Worm (Caenorhabditis elegans) whole organism, L2 larva: ENCODE data around the gene srx-23.

ENCODE experiments used
- C34F6.9 ChIP-seq: fragments of 150-350 bp; optimal IDR thresholded peaks from 2 replicates; lab custom pipeline; 2014; ENCODE audit warnings: missing biosample characterization, missing genetic modification characterization
- F13H6.1 ChIP-seq: sonication (generic microtip); optimal IDR thresholded peaks from 2 replicates; lab custom pipeline; 2016; ENCODE audit warnings: missing genetic modification characterization, missing compliant biosample characterization
- R02D3.7 ChIP-seq: fragments of 150-350 bp; optimal IDR thresholded peaks from 2 replicates; lab custom pipeline; 2014; ENCODE audit warnings: missing biosample characterization, missing genetic modification characterization
- Y55F3AM.14 ChIP-seq: fragments of 200-800 bp; sonication (Bioruptor generic); optimal IDR thresholded peaks from 2 replicates; lab custom pipeline; 2018; ENCODE audit warnings: mild to moderate bottlenecking, missing genetic modification characterization, missing compliant biosample characterization
- ZK546.5 ChIP-seq: sonication (generic microtip); optimal IDR thresholded peaks from 2 replicates; lab custom pipeline; 2017; ENCODE audit warnings: missing biosample characterization, missing genetic modification characterization
- alr-1 ChIP-seq: fragments of 150-350 bp; optimal IDR thresholded peaks from 2 replicates; lab custom pipeline; 2014; ENCODE audit warnings: missing biosample characterization, missing genetic modification characterization
- aly-2 ChIP-seq: fragments of 150-350 bp; optimal IDR thresholded peaks from 2 replicates; lab custom pipeline; 2014; ENCODE audit warnings: missing biosample characterization, missing genetic modification characterization
- ama-1 ChIP-seq: fragments of 150-350 bp; optimal IDR thresholded peaks from 2 replicates; lab custom pipeline; 2018; ENCODE audit warnings: inconsistent platforms
- blmp-1 ChIP-seq: sonication (generic microtip); optimal IDR thresholded peaks from 2 replicates; lab custom pipeline; 2017; ENCODE audit warnings: missing genetic modification characterization, mild to moderate bottlenecking, missing compliant biosample characterization, antibody characterized with exemption, moderate library complexity; ENCODE audit not compliant: insufficient read depth
- ceh-16 ChIP-seq: fragments of 150-350 bp; optimal IDR thresholded peaks from 2 replicates; lab custom pipeline; 2014; ENCODE audit warnings: missing biosample characterization, missing genetic modification characterization
- ceh-82 ChIP-seq: fragments of 150-350 bp; optimal IDR thresholded peaks from 2 replicates; lab custom pipeline; 2014; ENCODE audit warnings: missing biosample characterization, missing genetic modification characterization
- crh-2 ChIP-seq: sonication (generic microtip); optimal IDR thresholded peaks from 2 replicates; lab custom pipeline; 2017; ENCODE audit warnings: missing biosample characterization, missing genetic modification characterization
- dmd-4 ChIP-seq: sonication (generic microtip); optimal IDR thresholded peaks from 2 replicates; lab custom pipeline; 2017; ENCODE audit warnings: missing biosample characterization, missing genetic modification characterization
- egl-27 ChIP-seq: sonication (generic microtip); optimal IDR thresholded peaks from 3 replicates; lab custom pipeline; 2017; ENCODE audit warnings: missing biosample characterization, missing genetic modification reagents, missing genetic modification characterization
- elt-1 ChIP-seq: fragments of 150-350 bp; optimal IDR thresholded peaks from 2 replicates; lab custom pipeline; 2014; ENCODE audit warnings: missing biosample characterization, missing genetic modification characterization
- elt-3 ChIP-seq: sonication (generic microtip); optimal IDR thresholded peaks from 2 replicates; lab custom pipeline; 2017; ENCODE audit warnings: missing biosample characterization, missing genetic modification characterization
- fos-1 ChIP-seq: fragments of 150-350 bp; optimal IDR thresholded peaks from 2 replicates; lab custom pipeline; 2014; ENCODE audit warnings: missing biosample characterization, missing genetic modification characterization
- gmeb-1 ChIP-seq: fragments of 150-350 bp; optimal IDR thresholded peaks from 2 replicates; lab custom pipeline; 2014; ENCODE audit warnings: missing biosample characterization, missing genetic modification characterization
- lin-11 ChIP-seq: fragments of 150-350 bp; sonication (generic microtip); optimal IDR thresholded peaks from 2 replicates; lab custom pipeline; 2014; ENCODE audit warnings: missing biosample characterization, missing genetic modification characterization, inconsistent platforms, mixed read lengths
- lin-39 ChIP-seq: fragments of 150-350 bp; optimal IDR thresholded peaks from 2 replicates; lab custom pipeline; 2014; ENCODE audit warnings: missing biosample characterization, missing genetic modification reagents, missing genetic modification characterization
- mab-5 ChIP-seq: fragments of 150-350 bp; optimal IDR thresholded peaks from 2 replicates; lab custom pipeline; 2014; ENCODE audit warnings: missing biosample characterization, missing genetic modification characterization
- mbf-1 ChIP-seq: sonication (generic microtip); optimal IDR thresholded peaks from 2 replicates; lab custom pipeline; 2017; ENCODE audit warnings: missing biosample characterization, missing genetic modification characterization
- mdl-1 ChIP-seq, 2 experiments: fragments of 150-350 bp in 1 of 2; sonication (generic microtip) in 1 of 2; optimal IDR thresholded peaks; 2 replicates each; lab custom pipeline; 2017; ENCODE audit warnings: missing biosample characterization in 2 of 2, missing genetic modification characterization in 2 of 2
- nhr-10 ChIP-seq: sonication (generic microtip); optimal IDR thresholded peaks from 2 replicates; lab custom pipeline; 2017; ENCODE audit warnings: missing biosample characterization, missing genetic modification characterization
- nhr-11 ChIP-seq: fragments of 150-350 bp; optimal IDR thresholded peaks from 2 replicates; lab custom pipeline; 2014; ENCODE audit warnings: missing biosample characterization, missing genetic modification characterization
- nhr-129 ChIP-seq: fragments of 150-350 bp; optimal IDR thresholded peaks from 2 replicates; lab custom pipeline; 2014; ENCODE audit warnings: missing biosample characterization, missing genetic modification characterization
- nhr-21 ChIP-seq: fragments of 150-350 bp; optimal IDR thresholded peaks from 2 replicates; lab custom pipeline; 2014; ENCODE audit warnings: missing biosample characterization, missing genetic modification characterization
- nhr-23 ChIP-seq: fragments of 150-350 bp; optimal IDR thresholded peaks from 2 replicates; lab custom pipeline; 2014; ENCODE audit warnings: missing biosample characterization, missing genetic modification reagents, missing genetic modification characterization
- nhr-237 ChIP-seq: fragments of 150-350 bp; optimal IDR thresholded peaks from 2 replicates; lab custom pipeline; 2014; ENCODE audit warnings: missing biosample characterization, missing genetic modification characterization
- nhr-25 ChIP-seq: fragments of 150-350 bp; sonication (generic microtip); optimal IDR thresholded peaks from 3 replicates; lab custom pipeline; 2014; ENCODE audit warnings: missing biosample characterization, missing genetic modification characterization
- nhr-6 ChIP-seq: fragments of 150-350 bp; optimal IDR thresholded peaks from 2 replicates; lab custom pipeline; 2014; ENCODE audit warnings: missing biosample characterization, missing genetic modification characterization
- nhr-77 ChIP-seq: fragments of 150-350 bp; optimal IDR thresholded peaks from 2 replicates; lab custom pipeline; 2014; ENCODE audit warnings: missing biosample characterization, missing genetic modification characterization
- peb-1 ChIP-seq: fragments of 150-350 bp; optimal IDR thresholded peaks from 2 replicates; lab custom pipeline; 2014; ENCODE audit warnings: missing biosample characterization, missing genetic modification characterization
- sma-3 ChIP-seq: sonication (generic microtip); optimal IDR thresholded peaks from 2 replicates; lab custom pipeline; 2016; ENCODE audit warnings: missing genetic modification reagents, missing genetic modification characterization, missing compliant biosample characterization
- sma-9 ChIP-seq, 2 experiments: fragments of 150-350 bp in 1 of 2; sonication (generic microtip) in 1 of 2; optimal IDR thresholded peaks; 2 replicates each; lab custom pipeline; 2014 to 2016; ENCODE audit warnings: missing genetic modification characterization in 2 of 2, mild to moderate bottlenecking in 1 of 2, missing biosample characterization in 1 of 2, missing compliant biosample characterization in 1 of 2, missing genetic modification reagents in 1 of 2, moderate library complexity in 1 of 2
- snpc-4 ChIP-seq: fragments of 150-350 bp; optimal IDR thresholded peaks from 2 replicates; lab custom pipeline; 2014; ENCODE audit warnings: missing biosample characterization, missing genetic modification characterization
- unc-39 ChIP-seq: fragments of 150-350 bp; optimal IDR thresholded peaks from 2 replicates; lab custom pipeline; 2014; ENCODE audit warnings: missing biosample characterization, missing genetic modification characterization
- unc-62 ChIP-seq: fragments of 150-350 bp; optimal IDR thresholded peaks from 2 replicates; lab custom pipeline; 2014; ENCODE audit warnings: missing biosample characterization, missing genetic modification reagents, missing genetic modification characterization
- ztf-11 ChIP-seq: sonication (generic microtip); optimal IDR thresholded peaks from 2 replicates; lab custom pipeline; 2017; ENCODE audit warnings: missing biosample characterization, missing genetic modification characterization
- ztf-4 ChIP-seq: fragments of 150-350 bp; optimal IDR thresholded peaks from 2 replicates; lab custom pipeline; 2014; ENCODE audit warnings: missing biosample characterization, missing genetic modification characterization

Gene srx-23

ce11 chrV:682031-682430, at the start of gene srx-23:
Gene srx-23, plus strand, starts transcription at chrV:682331.
- no peak for TF ChIP-seq ama-1 (lab: Kevin White, UChicago)
- no peak for TF ChIP-seq sma-3 (GFP tag; lab: Kevin White, UChicago)
- TF ChIP-seq mbf-1 (tag; lab: Kevin White, UChicago) = no peak
- no peak for TF ChIP-seq nhr-237 (tag; lab: Kevin White, UChicago)
- TF ChIP-seq unc-62 (GFP tag; lab: Kevin White, UChicago) = no peak
- no peak for TF ChIP-seq peb-1 (tag; lab: Kevin White, UChicago)
- no peak for TF ChIP-seq ceh-82
- no peak for TF ChIP-seq mab-5 (tag; lab: Kevin White, UChicago)
- no peak for TF ChIP-seq elt-3 (tag; lab: Kevin White, UChicago)
- TF ChIP-seq lin-39 (tag; lab: Kevin White, UChicago) = no peak
- no peak for TF ChIP-seq crh-2
- no peak for TF ChIP-seq alr-1 (tag; lab: Kevin White, UChicago)
- TF ChIP-seq nhr-21 = no peak
- TF ChIP-seq nhr-23 = no peak
- TF ChIP-seq nhr-11 (tag; lab: Kevin White, UChicago) = no peak
- no peak for TF ChIP-seq ztf-4 (tag; lab: Kevin White, UChicago)
- no peak for TF ChIP-seq ceh-16 (tag; lab: Kevin White, UChicago)

- no peak for TF ChIP-seq crh-2
- TF ChIP-seq unc-39 = no peak
- TF ChIP-seq mbf-1 (tag; lab: Kevin White, UChicago) = no peak
- TF ChIP-seq lin-11 (tag; lab: Kevin White, UChicago) = no peak
- TF ChIP-seq elt-1 (tag; lab: Kevin White, UChicago) = no peak
- TF ChIP-seq fos-1 (tag; lab: Kevin White, UChicago) = no peak
- TF ChIP-seq mdl-1 (tag; optimal IDR thresholded peaks at IDR 0.05; lab: Kevin White, UChicago) = no peak
- no peak for TF ChIP-seq nhr-6 (tag; lab: Kevin White, UChicago)
- TF ChIP-seq nhr-77 (tag; lab: Kevin White, UChicago) = no peak
- TF ChIP-seq F13H6.1 (tag; lab: Kevin White, UChicago) = no peak
- no peak for TF ChIP-seq ZK546.5 (tag; lab: Kevin White, UChicago)
These were observed 47.3 kb upstream of the srx-23 start, which contains the start of gene F48G7.10 for ce11 chrV:634855-635254. Gene F48G7.10, minus strand, starts transcription at chrV:634955.

- TF ChIP-seq unc-62 (GFP tag; lab: Kevin White, UChicago) (no peak), snpc-4 (peak; percentile 74), fos-1 (tag; lab: Kevin White, UChicago) (peak; percentile 44), mab-5 (tag; lab: Kevin White, UChicago) (no peak), egl-27 (no peak), sma-9 (GFP tag; optimal IDR thresholded peaks at IDR 0.05; lab: Kevin White, UChicago) (peak; percentile 9), sma-9 (tag; optimal IDR thresholded peaks at IDR 0.05; lab: Kevin White, UChicago) (no peak), nhr-25 (tag; lab: Kevin White, UChicago) (peak; percentile 25), R02D3.7 (tag; lab: Kevin White, UChicago) (no peak), elt-3 (tag; lab: Kevin White, UChicago) (no peak), nhr-10 (tag; lab: Kevin White, UChicago) (no peak), blmp-1 (tag; lab: Kevin White, UChicago) (no peak), nhr-77 (tag; lab: Kevin White, UChicago) (no peak), lin-39 (tag; lab: Kevin White, UChicago) (no peak), dmd-4 (tag; lab: Kevin White, UChicago) (no peak), peb-1 (tag; lab: Kevin White, UChicago) (no peak), Y55F3AM.14 (GFP tag; lab: Kevin White, UChicago) (no peak), nhr-129 (tag; lab: Kevin White, UChicago) (peak; percentile 21), crh-2 (peak; percentile 47), aly-2 (no peak), gmeb-1 (tag; lab: Kevin White, UChicago) (peak; percentile 31), ZK546.5 (tag; lab: Kevin White, UChicago) (no peak), ztf-11 (tag; lab: Kevin White, UChicago) (no peak), C34F6.9 (tag; lab: Kevin White, UChicago) (peak; percentile 4)
These were observed 46.5 kb upstream of the srx-23 start for ce11 chrV:635630-636029.
